Worm (Caenorhabditis elegans): Measurements from ENCODE around the gene T07A5.7.
A peak's percentile ranks its signal among the peaks of the same experiment; 100 is the strongest.

The T07A5.7 gene

DNA sequence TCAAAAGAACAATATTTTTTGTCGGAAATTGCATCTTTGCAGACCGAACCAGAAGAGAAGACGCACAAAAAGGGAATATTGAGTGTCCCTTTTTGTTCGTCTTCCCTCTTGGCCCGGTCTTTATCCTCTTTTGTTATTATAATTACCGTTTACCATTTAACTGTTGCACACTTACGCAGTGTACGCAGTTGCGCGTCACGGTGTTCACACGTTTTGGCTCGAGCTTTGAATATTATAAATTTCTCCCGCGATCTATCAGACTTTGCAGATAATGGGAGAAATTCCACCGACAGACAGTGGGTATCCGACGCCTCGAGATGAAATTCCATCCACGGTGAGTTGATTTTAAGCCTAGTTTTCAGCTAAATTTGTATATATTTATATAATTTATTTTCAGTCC is 9.9 kb upstream of the T07A5.7 start, which contains the start of gene sas-7:
TSS of gene sas-7 (plus strand) at position 232 of the 400 bp plus-strand sequence.
- TF ChIP-seq unc-55 (GFP tag; optimal IDR thresholded peaks at IDR 0.05) = peak; percentile 5
- TF ChIP-seq ztf-4 (tag; optimal IDR thresholded peaks at IDR 0.05) = no peak

DNA sequence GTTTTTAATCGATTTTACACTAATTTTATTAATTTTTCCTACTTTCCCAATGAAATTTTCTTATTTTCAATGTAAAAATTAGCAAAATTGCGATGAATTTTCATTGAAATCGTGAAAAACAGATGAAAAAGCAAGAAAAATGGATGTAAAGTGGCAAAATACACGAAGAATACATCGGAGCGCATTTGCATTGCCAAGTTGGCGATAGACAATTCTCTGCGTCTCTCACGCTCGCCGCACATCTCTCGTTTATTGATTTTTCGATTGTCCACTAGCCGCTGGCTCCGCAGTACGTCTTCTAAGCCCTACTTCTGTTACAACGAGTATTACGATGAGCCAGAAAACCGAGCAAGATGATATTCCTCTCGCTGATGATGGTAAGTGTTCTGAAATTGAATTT is 7.8 kb upstream of the T07A5.7 start, which contains the start of gene unc-69:
TSS of gene unc-69 (plus strand) at position 185 of the 400 bp plus-strand sequence.
- TF ChIP-seq R02D3.7 (tag; optimal IDR thresholded peaks at IDR 0.05) (no peak), skn-1 (tag; optimal IDR thresholded peaks at IDR 0.05) (no peak), nhr-6 (tag; optimal IDR thresholded peaks at IDR 0.05) (no peak), sma-3 (GFP tag; optimal IDR thresholded peaks at IDR 0.05) (no peak), gmeb-1 (tag; optimal IDR thresholded peaks at IDR 0.05) (peak; percentile 16), sem-4 (tag; optimal IDR thresholded peaks at IDR 0.05) (peak; percentile 19), nhr-21 (tag; optimal IDR thresholded peaks at IDR 0.05) (peak; percentile 4), lin-39 (tag; optimal IDR thresholded peaks at IDR 0.05) (no peak), unc-55 (GFP tag; optimal IDR thresholded peaks at IDR 0.05) (peak; percentile 88), C34F6.9 (tag; optimal IDR thresholded peaks at IDR 0.05) (peak; percentile 86), zag-1 (tag; optimal IDR thresholded peaks at IDR 0.05) (peak; percentile 66), snpc-4 (tag; optimal IDR thresholded peaks at IDR 0.05) (no peak), lsy-2 (tag; optimal IDR thresholded peaks at IDR 0.05) (peak in 1 of 2 experiments; percentile 84), ztf-4 (tag; optimal IDR thresholded peaks at IDR 0.05) (no peak), ceh-16 (tag; optimal IDR thresholded peaks at IDR 0.05) (no peak), mbf-1 (tag; optimal IDR thresholded peaks at IDR 0.05) (no peak), nhr-25 (tag; optimal IDR thresholded peaks at IDR 0.05) (no peak), ztf-11 (tag; optimal IDR thresholded peaks at IDR 0.05) (no peak), ztf-1 (GFP tag; conservative IDR thresholded peaks at IDR 0.05) (no peak), mdl-1 (tag; optimal IDR thresholded peaks at IDR 0.05) (no peak), unc-62 (GFP tag; optimal IDR thresholded peaks at IDR 0.05) (no peak), nhr-10 (tag; optimal IDR thresholded peaks at IDR 0.05) (no peak), ama-1 (optimal IDR thresholded peaks at IDR 0.05) (no peak), egl-27 (tag; optimal IDR thresholded peaks at IDR 0.05) (no peak), nhr-129 (tag; optimal IDR thresholded peaks at IDR 0.05) (peak; percentile 65), mab-5 (tag; optimal IDR thresholded peaks at IDR 0.05) (peak; percentile 50), aly-2 (tag; optimal IDR thresholded peaks at IDR 0.05) (no peak), blmp-1 (tag; optimal IDR thresholded peaks at IDR 0.05; ENCODE audit: insufficient read depth) (no peak), nhr-77 (tag; optimal IDR thresholded peaks at IDR 0.05) (no peak), Y55F3AM.14 (GFP tag; optimal IDR thresholded peaks at IDR 0.05) (no peak), elt-3 (tag; optimal IDR thresholded peaks at IDR 0.05) (no peak), elt-1 (tag; optimal IDR thresholded peaks at IDR 0.05) (no peak), alr-1 (tag; optimal IDR thresholded peaks at IDR 0.05) (no peak), nhr-237 (tag; optimal IDR thresholded peaks at IDR 0.05) (no peak), lin-13 (GFP tag; optimal IDR thresholded peaks at IDR 0.05) (peak; percentile 60), nhr-11 (tag; optimal IDR thresholded peaks at IDR 0.05) (no peak), lin-11 (tag; optimal IDR thresholded peaks at IDR 0.05) (peak; percentile 17), nhr-23 (tag; optimal IDR thresholded peaks at IDR 0.05) (no peak), crh-2 (tag; optimal IDR thresholded peaks at IDR 0.05) (peak; percentile 96), dmd-4 (tag; optimal IDR thresholded peaks at IDR 0.05) (no peak), peb-1 (tag; optimal IDR thresholded peaks at IDR 0.05) (no peak), F13H6.1 (tag; optimal IDR thresholded peaks at IDR 0.05) (peak; percentile 35), fos-1 (tag; optimal IDR thresholded peaks at IDR 0.05) (peak; percentile 35), ZK546.5 (tag; optimal IDR thresholded peaks at IDR 0.05) (no peak), ceh-82 (tag; optimal IDR thresholded peaks at IDR 0.05) (no peak), sma-9 (GFP tag; optimal IDR thresholded peaks at IDR 0.05) (no peak), sma-9 (tag; optimal IDR thresholded peaks at IDR 0.05) (no peak), nhr-12 (tag; optimal IDR thresholded peaks at IDR 0.05) (no peak), unc-39 (tag; optimal IDR thresholded peaks at IDR 0.05) (no peak)

Data from whole organism, L2 larva.